Worm (Caenorhabditis elegans) whole organism, L1 larva: Measurements from ENCODE around the gene col-151.
A peak's percentile ranks its signal among the peaks of the same experiment; 100 is the strongest.

Experiments
- C16A3.4 ChIP-seq: fragments of 150-350 bp; optimal IDR thresholded peaks from 2 replicates; lab custom pipeline; 2014; ENCODE audit warnings: missing biosample characterization, missing genetic modification characterization
- F16B12.6 ChIP-seq: fragments of 150-350 bp; optimal IDR thresholded peaks from 2 replicates; lab custom pipeline; 2014; ENCODE audit warnings: missing biosample characterization, missing genetic modification characterization
- aha-1 ChIP-seq: fragments of 150-350 bp; optimal IDR thresholded peaks from 2 replicates; lab custom pipeline; 2014; ENCODE audit warnings: missing biosample characterization, missing genetic modification characterization
- alr-1 ChIP-seq: fragments of 200-800 bp; sonication (Bioruptor generic); optimal IDR thresholded peaks from 2 replicates; lab custom pipeline; 2018; ENCODE audit warnings: borderline replicate concordance, mild to moderate bottlenecking, missing genetic modification characterization, missing compliant biosample characterization
- blmp-1 ChIP-seq: fragments of 150-350 bp; optimal IDR thresholded peaks from 2 replicates; lab custom pipeline; 2014; ENCODE audit warnings: missing biosample characterization, missing genetic modification characterization
- ceh-63 ChIP-seq: fragments of 200-800 bp; sonication (Bioruptor generic); optimal IDR thresholded peaks from 2 replicates; lab custom pipeline; 2018; ENCODE audit warnings: mild to moderate bottlenecking, missing genetic modification characterization, missing compliant biosample characterization
- ceh-8 ChIP-seq: fragments of 200-800 bp; sonication (Bioruptor generic); optimal IDR thresholded peaks from 2 replicates; lab custom pipeline; 2018; ENCODE audit warnings: mild to moderate bottlenecking, missing genetic modification characterization, moderate library complexity, missing compliant biosample characterization
- ceh-88 ChIP-seq: fragments of 200-800 bp; sonication (Bioruptor generic); IDR thresholded peaks from 2 replicates; pipeline ENCODE4 v1.3.6; 2022; ENCODE audit warnings: missing genetic modification characterization, missing compliant biosample characterization
- ces-1 ChIP-seq: fragments of 150-350 bp; optimal IDR thresholded peaks from 2 replicates; lab custom pipeline; 2014; ENCODE audit warnings: missing biosample characterization, missing genetic modification reagents, missing genetic modification characterization
- dpl-1 ChIP-seq, 3 experiments: fragments of 150-350 bp in 2 of 3; sonication (generic microtip) in 1 of 3; optimal IDR thresholded peaks; 2 replicates each; lab custom pipeline; 2014 to 2017; ENCODE audit warnings: missing biosample characterization in 3 of 3, missing genetic modification characterization in 3 of 3, missing genetic modification reagents in 3 of 3
- efl-1 ChIP-seq, 4 experiments: fragments of 150-350 bp; optimal IDR thresholded peaks in 3 of 4; peaks in 1 of 4; 1 replicate in 1 of 4; 2 replicates in 3 of 4; lab custom pipeline; 2014; ENCODE audit warnings: missing biosample characterization in 2 of 4, missing genetic modification characterization in 2 of 4, missing genetic modification reagents in 2 of 4
- efl-3 ChIP-seq: fragments of 200-800 bp; sonication (Bioruptor generic); optimal IDR thresholded peaks from 2 replicates; lab custom pipeline; 2018; ENCODE audit warnings: mild to moderate bottlenecking, missing genetic modification characterization, missing compliant biosample characterization
- egl-13 ChIP-seq: sonication (generic microtip); optimal IDR thresholded peaks from 2 replicates; lab custom pipeline; 2016; ENCODE audit warnings: missing genotype, missing genetic modification reagents, missing genetic modification characterization, missing compliant biosample characterization
- elt-2 ChIP-seq: sonication (generic microtip); optimal IDR thresholded peaks from 2 replicates; lab custom pipeline; 2016; ENCODE audit warnings: missing genetic modification characterization, mild to moderate bottlenecking, inconsistent platforms, missing compliant biosample characterization, missing genetic modification reagents
- fkh-10 ChIP-seq: sonication (generic microtip); optimal IDR thresholded peaks from 2 replicates; lab custom pipeline; 2017; ENCODE audit warnings: missing biosample characterization, missing genetic modification reagents, missing genetic modification characterization
- fkh-4 ChIP-seq: sonication (generic microtip); optimal IDR thresholded peaks from 2 replicates; lab custom pipeline; 2016; ENCODE audit warnings: missing compliant biosample characterization, missing genetic modification characterization, borderline replicate concordance
- fos-1 ChIP-seq: fragments of 150-350 bp; optimal IDR thresholded peaks from 2 replicates; lab custom pipeline; 2014; ENCODE audit warnings: missing biosample characterization, missing genetic modification characterization
- irx-1 ChIP-seq: sonication (generic microtip); optimal IDR thresholded peaks from 2 replicates; lab custom pipeline; 2016; ENCODE audit warnings: missing genetic modification characterization, missing compliant biosample characterization
- isw-1 ChIP-seq: fragments of 200-800 bp; sonication (Bioruptor generic); IDR thresholded peaks from 2 replicates; pipeline ENCODE4 v1.3.6; 2022; ENCODE audit warnings: missing genetic modification characterization, missing compliant biosample characterization
- jun-1 ChIP-seq: fragments of 150-350 bp; optimal IDR thresholded peaks from 2 replicates; lab custom pipeline; 2014; ENCODE audit warnings: missing biosample characterization, missing genetic modification reagents, missing genetic modification characterization
- lin-15B ChIP-seq: fragments of 150-350 bp; sonication (generic microtip); optimal IDR thresholded peaks from 3 replicates; lab custom pipeline; 2014; ENCODE audit warnings: missing biosample characterization, missing genetic modification characterization
- lin-35 ChIP-seq, 2 experiments: fragments of 150-350 bp; optimal IDR thresholded peaks; 2 replicates each; lab custom pipeline; 2014; ENCODE audit warnings: missing biosample characterization in 2 of 2, missing genetic modification characterization in 2 of 2, missing genetic modification reagents in 2 of 2
- lin-39 ChIP-seq: fragments of 150-350 bp; optimal IDR thresholded peaks from 2 replicates; lab custom pipeline; 2014; ENCODE audit warnings: missing biosample characterization, missing genetic modification reagents, missing genetic modification characterization
- lir-3 ChIP-seq: sonication (generic microtip); optimal IDR thresholded peaks from 2 replicates; lab custom pipeline; 2016; ENCODE audit warnings: mild to moderate bottlenecking, missing genetic modification characterization, moderate library complexity, missing compliant biosample characterization; ENCODE audit not compliant: poor library complexity
- lsy-2 ChIP-seq, 2 experiments: fragments of 150-350 bp; optimal IDR thresholded peaks; 2 replicates each; lab custom pipeline; 2014; ENCODE audit warnings: missing biosample characterization in 2 of 2, missing genetic modification characterization in 2 of 2
- mdl-1 ChIP-seq, 2 experiments: fragments of 150-350 bp; optimal IDR thresholded peaks; 2 replicates each; lab custom pipeline; 2014 to 2017; ENCODE audit warnings: missing biosample characterization in 2 of 2, missing genetic modification characterization in 2 of 2, inconsistent platforms in 1 of 2
- mef-2 ChIP-seq: fragments of 150-350 bp; optimal IDR thresholded peaks from 2 replicates; lab custom pipeline; 2014; ENCODE audit warnings: missing biosample characterization, missing genetic modification characterization
- mep-1 ChIP-seq: fragments of 150-350 bp; optimal IDR thresholded peaks from 2 replicates; lab custom pipeline; 2014; ENCODE audit warnings: missing biosample characterization, missing genetic modification characterization
- nhr-19 ChIP-seq: fragments of 200-800 bp; sonication (Bioruptor generic); conservative IDR thresholded peaks from 2 replicates; pipeline ENCODE4 v1.3.6; 2022; ENCODE audit warnings: missing genetic modification characterization, missing compliant biosample characterization
- nhr-20 ChIP-seq: sonication (generic microtip); optimal IDR thresholded peaks from 2 replicates; lab custom pipeline; 2016; ENCODE audit warnings: mild to moderate bottlenecking, missing genetic modification characterization, missing compliant biosample characterization
- nhr-237 ChIP-seq: fragments of 150-350 bp; optimal IDR thresholded peaks from 2 replicates; lab custom pipeline; 2014; ENCODE audit warnings: missing biosample characterization, missing genetic modification characterization
- nhr-28 ChIP-seq: fragments of 150-350 bp; optimal IDR thresholded peaks from 2 replicates; lab custom pipeline; 2014; ENCODE audit warnings: missing biosample characterization, missing genetic modification characterization
- nhr-47 ChIP-seq: sonication (generic microtip); optimal IDR thresholded peaks from 2 replicates; lab custom pipeline; 2016; ENCODE audit warnings: mild to moderate bottlenecking, missing genetic modification characterization, moderate library complexity, missing compliant biosample characterization
- nhr-76 ChIP-seq: sonication (generic microtip); optimal IDR thresholded peaks from 2 replicates; lab custom pipeline; 2017; ENCODE audit warnings: missing biosample characterization, missing genetic modification characterization
- nhr-84 ChIP-seq: sonication (generic microtip); optimal IDR thresholded peaks from 2 replicates; lab custom pipeline; 2017; ENCODE audit warnings: missing biosample characterization, missing genetic modification characterization
- nhr-85 ChIP-seq: sonication (generic microtip); peaks from one replicate; lab custom pipeline; 2016; ENCODE audit warnings: missing genetic modification characterization, inconsistent platforms, missing compliant biosample characterization
- pag-3 ChIP-seq: sonication (generic microtip); optimal IDR thresholded peaks from 2 replicates; lab custom pipeline; 2017; ENCODE audit warnings: missing genetic modification characterization, mild to moderate bottlenecking, missing compliant biosample characterization, antibody characterized with exemption, borderline replicate concordance; ENCODE audit not compliant: insufficient read depth
- pqm-1 ChIP-seq: sonication (generic microtip); optimal IDR thresholded peaks from 3 replicates; lab custom pipeline; 2017; ENCODE audit warnings: missing biosample characterization, missing genetic modification characterization
- snpc-4 ChIP-seq: fragments of 150-350 bp; optimal IDR thresholded peaks from 2 replicates; lab custom pipeline; 2014; ENCODE audit warnings: missing biosample characterization, missing genetic modification characterization
- sox-4 ChIP-seq: sonication (generic microtip); optimal IDR thresholded peaks from 2 replicates; lab custom pipeline; 2016; ENCODE audit warnings: missing genetic modification characterization, missing compliant biosample characterization
- sptf-1 ChIP-seq: fragments of 150-350 bp; optimal IDR thresholded peaks from 2 replicates; lab custom pipeline; 2014; ENCODE audit warnings: missing biosample characterization, missing genetic modification characterization
- sup-37 ChIP-seq: fragments of 200-800 bp; sonication (Bioruptor generic); optimal IDR thresholded peaks from 2 replicates; lab custom pipeline; 2018; ENCODE audit warnings: mild to moderate bottlenecking, missing genetic modification characterization, missing compliant biosample characterization
- tlp-1 ChIP-seq: fragments of 150-350 bp; optimal IDR thresholded peaks from 2 replicates; lab custom pipeline; 2014; ENCODE audit warnings: missing biosample characterization, missing genetic modification characterization
- unc-130 ChIP-seq: fragments of 150-350 bp; optimal IDR thresholded peaks from 2 replicates; lab custom pipeline; 2017; ENCODE audit warnings: missing biosample characterization, missing genetic modification characterization, inconsistent platforms
- unc-62 ChIP-seq: fragments of 150-350 bp; optimal IDR thresholded peaks from 2 replicates; lab custom pipeline; 2014; ENCODE audit warnings: missing biosample characterization, missing genetic modification reagents, missing genetic modification characterization
- unc-98 ChIP-seq: fragments of 200-800 bp; sonication (Bioruptor generic); IDR thresholded peaks from 2 replicates; pipeline ENCODE4 v1.3.6; 2022; ENCODE audit warnings: missing genetic modification characterization, missing compliant biosample characterization
- vab-15 ChIP-seq: sonication (generic microtip); optimal IDR thresholded peaks from 2 replicates; lab custom pipeline; 2017; ENCODE audit warnings: missing genotype, mild to moderate bottlenecking, missing genetic modification characterization, missing compliant biosample characterization
- zag-1 ChIP-seq: fragments of 150-350 bp; optimal IDR thresholded peaks from 2 replicates; lab custom pipeline; 2014; ENCODE audit warnings: missing biosample characterization, missing genetic modification characterization

Gene col-151

DNA sequence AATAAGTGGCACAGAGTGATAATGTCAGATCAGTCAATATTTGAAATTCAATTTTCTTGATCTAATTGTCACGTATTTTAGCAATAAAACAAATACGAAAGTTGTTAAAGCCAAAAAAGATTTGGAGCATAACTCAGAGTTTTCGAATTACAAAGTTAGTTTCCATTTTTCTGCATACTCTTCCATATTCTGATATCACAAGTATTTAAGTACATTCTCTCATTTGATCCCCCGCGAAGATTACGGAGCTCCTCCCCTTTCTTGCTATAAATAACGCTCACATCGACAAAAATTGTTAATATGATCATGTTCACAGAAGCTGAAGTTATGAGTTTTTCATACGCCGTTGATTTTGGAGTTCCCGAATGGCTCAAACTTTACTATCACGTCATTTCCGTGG is 26.8 kb downstream of the col-151 start, which contains the start of gene sri-20:
sri-20 (plus strand) TSS at position 301 of the 400 bp plus-strand sequence.
- TF ChIP-seq efl-1 (optimal IDR thresholded peaks at IDR 0.05; lab: Kevin White, UChicago) (no peak), efl-1 (GFP tag; optimal IDR thresholded peaks at IDR 0.05 in 1 of 2; lab: Kevin White, UChicago) (peak in 1 of 2 experiments; percentile 75), unc-130 (tag; lab: Kevin White, UChicago) (no peak)
- TF ChIP-seq, all 84 proteins: peak for 1

DNA sequence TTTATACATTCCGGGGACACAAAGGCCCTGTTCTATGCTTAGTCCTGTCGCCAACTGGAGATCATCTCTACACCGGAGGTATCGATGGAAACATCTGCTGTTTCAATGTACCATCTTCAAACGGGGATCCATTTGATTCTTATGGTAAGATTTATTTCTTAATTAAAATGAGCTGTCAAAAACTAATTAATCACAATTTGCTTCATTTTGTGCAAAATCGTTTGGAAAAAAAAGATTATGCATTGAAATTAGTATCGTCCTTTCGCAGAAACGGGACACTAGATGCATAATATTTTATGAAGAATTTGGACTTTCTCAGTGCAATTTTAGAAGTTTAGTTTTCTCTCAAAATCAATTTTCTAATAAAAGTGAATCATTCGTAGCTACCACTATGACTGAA is 31.2 kb downstream of the col-151 start:
- no peak for TF ChIP-seq mef-2 (tag; lab: Kevin White, UChicago)
- TF ChIP-seq fos-1 = no peak
- TF ChIP-seq isw-1 (GFP tag; lab: Robert Waterston, UW) = no peak
- no peak for TF ChIP-seq alr-1 (tag; lab: Kevin White, UChicago)
- no peak for TF ChIP-seq nhr-84 (tag; lab: Kevin White, UChicago)
- TF ChIP-seq lsy-2 (tag; optimal IDR thresholded peaks at IDR 0.05; lab: Kevin White, UChicago) = no peak
- TF ChIP-seq aha-1 (tag; lab: Kevin White, UChicago) = no peak
- TF ChIP-seq F16B12.6 = no peak
- TF ChIP-seq ceh-88 = no peak
- TF ChIP-seq sptf-1 (tag; lab: Kevin White, UChicago) = no peak
- TF ChIP-seq tlp-1 (tag; lab: Kevin White, UChicago) = no peak
- TF ChIP-seq ceh-63 = no peak
- TF ChIP-seq lin-15B (tag; lab: Kevin White, UChicago) = no peak
- TF ChIP-seq lin-39 = no peak
- TF ChIP-seq irx-1 (tag; lab: Kevin White, UChicago) = no peak

DNA sequence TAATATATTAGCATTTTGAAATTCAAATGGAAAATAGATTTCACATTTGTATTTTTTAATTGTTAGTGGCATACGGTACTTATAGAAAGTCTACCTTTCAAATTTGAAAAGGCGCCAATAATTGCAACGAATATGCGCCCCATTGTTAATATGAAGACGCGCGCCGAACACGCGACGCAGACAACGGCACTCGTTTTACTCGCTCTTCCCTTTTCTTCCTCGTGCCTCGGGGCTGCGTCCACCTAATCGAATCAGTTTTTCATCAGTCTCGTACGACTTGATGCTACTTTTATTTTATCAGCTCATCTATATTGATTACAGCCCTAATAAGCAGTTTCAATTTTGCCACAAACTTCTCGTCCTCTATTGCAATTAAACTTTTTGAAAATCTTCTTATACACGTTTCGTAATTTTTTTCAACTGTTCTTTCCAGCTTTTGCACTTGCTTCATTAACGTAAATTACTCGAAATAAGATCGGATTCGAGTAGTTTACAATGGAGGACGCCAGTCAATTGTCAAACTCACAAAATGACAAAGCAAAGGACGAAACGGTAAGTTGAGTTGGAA is 33.1 kb downstream of the col-151 start, which contains the start of gene cash-1:
cash-1 (plus strand) TSS at position 432 of the 568 bp plus-strand sequence.
- TF ChIP-seq sup-37 (no peak), nhr-47 (peak; percentile 73), elt-2 (tag; lab: Kevin White, UChicago) (peak; percentile 43), blmp-1 (tag; lab: Kevin White, UChicago) (peak; percentile 74), C16A3.4 (tag; lab: Kevin White, UChicago) (peak; percentile 38), ceh-63 (no peak), nhr-28 (no peak), nhr-76 (tag; lab: Kevin White, UChicago) (no peak), lin-35 (GFP tag; optimal IDR thresholded peaks at IDR 0.05; lab: Kevin White, UChicago) (peak; percentile 88 to 95), nhr-237 (no peak), nhr-19 (GFP tag; lab: Robert Waterston, UW) (peak; percentile 58), snpc-4 (peak; percentile 55), mep-1 (tag; lab: Kevin White, UChicago) (peak; percentile 71), nhr-85 (tag; lab: Kevin White, UChicago) (peak; percentile 42), unc-98 (GFP tag; lab: Robert Waterston, UW) (no peak), vab-15 (tag; lab: Kevin White, UChicago) (peak; percentile 46), lir-3 (tag; lab: Kevin White, UChicago) (peak; percentile 31), egl-13 (tag; lab: Kevin White, UChicago) (peak; percentile 22), pqm-1 (tag; lab: Kevin White, UChicago) (no peak), F16B12.6 (peak; percentile 10), zag-1 (no peak), efl-3 (no peak), mdl-1 (tag; optimal IDR thresholded peaks at IDR 0.05; lab: Kevin White, UChicago) (peak in 1 of 2 experiments; percentile 82), mef-2 (tag; lab: Kevin White, UChicago) (no peak), ces-1 (no peak), dpl-1 (GFP tag; optimal IDR thresholded peaks at IDR 0.05; lab: Kevin White, UChicago) (peak; percentile 80 to 89 (median 83)), sox-4 (tag; lab: Kevin White, UChicago) (no peak), alr-1 (tag; lab: Kevin White, UChicago) (no peak), lin-15B (tag; lab: Kevin White, UChicago) (peak; percentile 85), jun-1 (tag; lab: Kevin White, UChicago) (no peak), fkh-10 (peak; percentile 36), nhr-20 (tag; lab: Kevin White, UChicago) (peak; percentile 73), fkh-4 (tag; lab: Kevin White, UChicago) (no peak), ceh-8 (GFP tag; lab: Kevin White, UChicago) (peak; percentile 47), isw-1 (GFP tag; lab: Robert Waterston, UW) (peak; percentile 67), pag-3 (tag; lab: Kevin White, UChicago) (no peak), unc-62 (no peak)
